Worm (Caenorhabditis elegans) whole organism, L1 larva: ENCODE measurements around the gene cdc-48.1.

Experiments used
- C34B4.2 ChIP-seq: sonication (generic microtip); optimal IDR thresholded peaks from 2 replicates; lab custom pipeline; 2017; ENCODE audit warnings: mild to moderate bottlenecking, missing genetic modification characterization, missing compliant biosample characterization
- F16B12.6 ChIP-seq: fragments of 150-350 bp; optimal IDR thresholded peaks from 2 replicates; lab custom pipeline; 2014; ENCODE audit warnings: missing biosample characterization, missing genetic modification characterization
- Y116A8C.19 ChIP-seq: sonication (generic microtip); optimal IDR thresholded peaks from 2 replicates; lab custom pipeline; 2016; ENCODE audit warnings: missing compliant biosample characterization, missing genetic modification characterization, borderline replicate concordance
- alr-1 ChIP-seq: fragments of 200-800 bp; sonication (Bioruptor generic); optimal IDR thresholded peaks from 2 replicates; lab custom pipeline; 2018; ENCODE audit warnings: borderline replicate concordance, mild to moderate bottlenecking, missing genetic modification characterization, missing compliant biosample characterization
- aly-2 ChIP-seq: fragments of 150-350 bp; optimal IDR thresholded peaks from 2 replicates; lab custom pipeline; 2014; ENCODE audit warnings: missing biosample characterization, missing genetic modification characterization
- ama-1 ChIP-seq: fragments of 150-350 bp; optimal IDR thresholded peaks from 2 replicates; lab custom pipeline; 2014
- blmp-1 ChIP-seq: fragments of 150-350 bp; optimal IDR thresholded peaks from 2 replicates; lab custom pipeline; 2014; ENCODE audit warnings: missing biosample characterization, missing genetic modification characterization
- ceh-63 ChIP-seq: fragments of 200-800 bp; sonication (Bioruptor generic); optimal IDR thresholded peaks from 2 replicates; lab custom pipeline; 2018; ENCODE audit warnings: mild to moderate bottlenecking, missing genetic modification characterization, missing compliant biosample characterization
- ceh-8 ChIP-seq: fragments of 200-800 bp; sonication (Bioruptor generic); optimal IDR thresholded peaks from 2 replicates; lab custom pipeline; 2018; ENCODE audit warnings: mild to moderate bottlenecking, missing genetic modification characterization, moderate library complexity, missing compliant biosample characterization
- dpl-1 ChIP-seq, 3 experiments: fragments of 150-350 bp in 2 of 3; sonication (generic microtip) in 1 of 3; optimal IDR thresholded peaks; 2 replicates each; lab custom pipeline; 2014 to 2017; ENCODE audit warnings: missing biosample characterization in 3 of 3, missing genetic modification characterization in 3 of 3, missing genetic modification reagents in 3 of 3
- efl-3 ChIP-seq: fragments of 200-800 bp; sonication (Bioruptor generic); optimal IDR thresholded peaks from 2 replicates; lab custom pipeline; 2018; ENCODE audit warnings: mild to moderate bottlenecking, missing genetic modification characterization, missing compliant biosample characterization
- elt-2 ChIP-seq: sonication (generic microtip); optimal IDR thresholded peaks from 2 replicates; lab custom pipeline; 2016; ENCODE audit warnings: missing genetic modification characterization, mild to moderate bottlenecking, inconsistent platforms, missing compliant biosample characterization, missing genetic modification reagents
- fkh-10 ChIP-seq: sonication (generic microtip); optimal IDR thresholded peaks from 2 replicates; lab custom pipeline; 2017; ENCODE audit warnings: missing biosample characterization, missing genetic modification reagents, missing genetic modification characterization
- fkh-8 ChIP-seq: sonication (generic microtip); optimal IDR thresholded peaks from 2 replicates; lab custom pipeline; 2016; ENCODE audit warnings: mild to moderate bottlenecking, missing genetic modification characterization, missing compliant biosample characterization
- hlh-4 ChIP-seq: sonication (generic microtip); optimal IDR thresholded peaks from 2 replicates; lab custom pipeline; 2016; ENCODE audit warnings: mild to moderate bottlenecking, missing genetic modification characterization, missing compliant biosample characterization
- irx-1 ChIP-seq: sonication (generic microtip); optimal IDR thresholded peaks from 2 replicates; lab custom pipeline; 2016; ENCODE audit warnings: missing genetic modification characterization, missing compliant biosample characterization
- lin-13 ChIP-seq: fragments of 150-350 bp; optimal IDR thresholded peaks from 2 replicates; lab custom pipeline; 2014; ENCODE audit warnings: missing biosample characterization, missing genetic modification reagents, missing genetic modification characterization
- lin-14 ChIP-seq: fragments of 200-800 bp; sonication (Bioruptor generic); optimal IDR thresholded peaks from 2 replicates; lab custom pipeline; 2018; ENCODE audit warnings: mild to moderate bottlenecking, missing genetic modification characterization, moderate library complexity, missing compliant biosample characterization
- lin-15B ChIP-seq: fragments of 150-350 bp; sonication (generic microtip); optimal IDR thresholded peaks from 3 replicates; lab custom pipeline; 2014; ENCODE audit warnings: missing biosample characterization, missing genetic modification characterization
- lsy-2 ChIP-seq, 2 experiments: fragments of 150-350 bp; optimal IDR thresholded peaks; 2 replicates each; lab custom pipeline; 2014; ENCODE audit warnings: missing biosample characterization in 2 of 2, missing genetic modification characterization in 2 of 2
- mab-9 ChIP-seq: fragments of 200-800 bp; sonication (Bioruptor generic); IDR thresholded peaks from 2 replicates; pipeline ENCODE4 v1.3.6; 2022; ENCODE audit warnings: missing genetic modification reagents, missing genetic modification characterization, missing compliant biosample characterization
- mep-1 ChIP-seq: fragments of 150-350 bp; optimal IDR thresholded peaks from 2 replicates; lab custom pipeline; 2014; ENCODE audit warnings: missing biosample characterization, missing genetic modification characterization
- nhr-11 ChIP-seq: fragments of 150-350 bp; optimal IDR thresholded peaks from 2 replicates; lab custom pipeline; 2014; ENCODE audit warnings: missing biosample characterization, missing genetic modification characterization
- nhr-12 ChIP-seq: sonication (generic microtip); optimal IDR thresholded peaks from 2 replicates; lab custom pipeline; 2017; ENCODE audit warnings: missing biosample characterization, missing genetic modification characterization
- nhr-20 ChIP-seq: sonication (generic microtip); optimal IDR thresholded peaks from 2 replicates; lab custom pipeline; 2016; ENCODE audit warnings: mild to moderate bottlenecking, missing genetic modification characterization, missing compliant biosample characterization
- nhr-71 ChIP-seq: sonication (generic microtip); optimal IDR thresholded peaks from 2 replicates; lab custom pipeline; 2016; ENCODE audit warnings: mild to moderate bottlenecking, missing genetic modification characterization, moderate library complexity, missing compliant biosample characterization
- nhr-76 ChIP-seq: sonication (generic microtip); optimal IDR thresholded peaks from 2 replicates; lab custom pipeline; 2017; ENCODE audit warnings: missing biosample characterization, missing genetic modification characterization
- pag-3 ChIP-seq: sonication (generic microtip); optimal IDR thresholded peaks from 2 replicates; lab custom pipeline; 2017; ENCODE audit warnings: missing genetic modification characterization, mild to moderate bottlenecking, missing compliant biosample characterization, antibody characterized with exemption, borderline replicate concordance; ENCODE audit not compliant: insufficient read depth
- sox-4 ChIP-seq: sonication (generic microtip); optimal IDR thresholded peaks from 2 replicates; lab custom pipeline; 2016; ENCODE audit warnings: missing genetic modification characterization, missing compliant biosample characterization
- sptf-1 ChIP-seq: fragments of 150-350 bp; optimal IDR thresholded peaks from 2 replicates; lab custom pipeline; 2014; ENCODE audit warnings: missing biosample characterization, missing genetic modification characterization
- sup-37 ChIP-seq: fragments of 200-800 bp; sonication (Bioruptor generic); optimal IDR thresholded peaks from 2 replicates; lab custom pipeline; 2018; ENCODE audit warnings: mild to moderate bottlenecking, missing genetic modification characterization, missing compliant biosample characterization
- swsn-7 ChIP-seq: sonication (generic microtip); optimal IDR thresholded peaks from 2 replicates; lab custom pipeline; 2016; ENCODE audit warnings: missing genetic modification characterization, missing compliant biosample characterization
- tlp-1 ChIP-seq: fragments of 150-350 bp; optimal IDR thresholded peaks from 2 replicates; lab custom pipeline; 2014; ENCODE audit warnings: missing biosample characterization, missing genetic modification characterization
- unc-30 ChIP-seq: sonication (generic microtip); optimal IDR thresholded peaks from 2 replicates; lab custom pipeline; 2017; ENCODE audit warnings: missing biosample characterization, missing genetic modification characterization
- unc-98 ChIP-seq: fragments of 200-800 bp; sonication (Bioruptor generic); IDR thresholded peaks from 2 replicates; pipeline ENCODE4 v1.3.6; 2022; ENCODE audit warnings: missing genetic modification characterization, missing compliant biosample characterization
- zip-4 ChIP-seq: fragments of 200-800 bp; sonication (Bioruptor generic); optimal IDR thresholded peaks from 2 replicates; lab custom pipeline; 2018; ENCODE audit warnings: mild to moderate bottlenecking, missing genetic modification characterization, moderate library complexity, missing compliant biosample characterization
- ztf-4 ChIP-seq: fragments of 150-350 bp; optimal IDR thresholded peaks from 2 replicates; lab custom pipeline; 2014; ENCODE audit warnings: missing biosample characterization, missing genetic modification characterization

Gene cdc-48.1

DNA sequence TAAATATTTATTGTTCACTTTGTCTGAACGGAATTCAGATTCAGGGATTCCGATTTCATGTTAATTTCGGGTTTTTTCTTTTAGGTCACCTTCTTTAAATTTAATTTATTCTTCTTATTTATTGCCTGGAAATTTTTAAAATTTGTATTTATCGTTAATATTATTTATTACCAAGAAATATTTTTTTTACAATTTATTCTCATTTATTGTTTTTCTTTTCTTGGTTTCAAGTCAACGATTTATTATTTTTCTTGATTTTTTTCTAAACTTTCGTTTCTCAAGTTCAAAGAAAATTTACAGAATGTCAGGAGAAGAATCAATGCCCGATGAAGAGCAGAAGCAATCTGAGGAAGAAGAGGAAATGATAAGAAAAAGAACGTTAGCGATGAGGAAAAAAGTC lies 24.5 kb upstream of the cdc-48.1 start, which contains the start of gene crn-3:
crn-3 (plus strand) TSS at position 301 of the 400 bp plus-strand sequence.
- TF ChIP-seq dpl-1 (GFP tag; optimal IDR thresholded peaks at IDR 0.05; lab: Kevin White, UChicago) = no peak
- TF ChIP-seq nhr-71 (tag; lab: Kevin White, UChicago) = no peak
- no peak for TF ChIP-seq mep-1
- no peak for TF ChIP-seq F16B12.6 (tag; lab: Kevin White, UChicago)
- no peak for TF ChIP-seq aly-2 (tag; lab: Kevin White, UChicago)
- no peak for TF ChIP-seq irx-1 (tag; lab: Kevin White, UChicago)
- no peak for TF ChIP-seq lin-13 (GFP tag; lab: Kevin White, UChicago)
- TF ChIP-seq efl-3 = no peak
- TF ChIP-seq tlp-1 (tag; lab: Kevin White, UChicago) = no peak
- no peak for TF ChIP-seq nhr-11 (tag; lab: Kevin White, UChicago)
- TF ChIP-seq fkh-8 (tag; lab: Kevin White, UChicago) = no peak
- no peak for TF ChIP-seq nhr-12
- TF ChIP-seq unc-98 = no peak
- TF ChIP-seq swsn-7 (tag; lab: Kevin White, UChicago) = no peak
- no peak for TF ChIP-seq Y116A8C.19 (tag; lab: Kevin White, UChicago)
- TF ChIP-seq ceh-8 = no peak
- no peak for TF ChIP-seq alr-1 (tag; lab: Kevin White, UChicago)

- TF ChIP-seq lin-14 (GFP tag; lab: Kevin White, UChicago) (no peak), ceh-63 (GFP tag; lab: Kevin White, UChicago) (no peak), nhr-76 (no peak), elt-2 (tag; lab: Kevin White, UChicago) (no peak), zip-4 (GFP tag; lab: Kevin White, UChicago) (no peak), C34B4.2 (tag; lab: Kevin White, UChicago) (no peak), unc-98 (no peak), sox-4 (no peak), sup-37 (no peak), Y116A8C.19 (tag; lab: Kevin White, UChicago) (no peak), blmp-1 (tag; lab: Kevin White, UChicago) (no peak)
Observed at ce11 chrII:10584036-10584435, 20.8 kb upstream of the cdc-48.1 start, which contains the start of gene algn-9. algn-9 (plus strand) TSS chrII:10584336.

ce11 chrII:10582318-10582717 lies 19.1 kb upstream of the cdc-48.1 start, which contains the start of gene mrps-22:
mrps-22 (plus strand) TSS chrII:10582618.
- no peak for TF ChIP-seq irx-1 (tag; lab: Kevin White, UChicago)
- TF ChIP-seq unc-30 = no peak
- no peak for TF ChIP-seq lsy-2 (tag; optimal IDR thresholded peaks at IDR 0.05; lab: Kevin White, UChicago)
- TF ChIP-seq fkh-10 (GFP tag; lab: Kevin White, UChicago) = no peak
- no peak for TF ChIP-seq nhr-11 (tag; lab: Kevin White, UChicago)
- no peak for TF ChIP-seq ztf-4 (tag; lab: Kevin White, UChicago)
- no peak for TF ChIP-seq Y116A8C.19 (tag; lab: Kevin White, UChicago)
- no peak for TF ChIP-seq lin-14 (GFP tag; lab: Kevin White, UChicago)
- TF ChIP-seq hlh-4 = no peak
- TF ChIP-seq alr-1 (tag; lab: Kevin White, UChicago) = no peak
- no peak for TF ChIP-seq sptf-1 (tag; lab: Kevin White, UChicago)
- no peak for TF ChIP-seq pag-3 (tag; lab: Kevin White, UChicago)
- no peak for TF ChIP-seq ama-1 (lab: Kevin White, UChicago)
- TF ChIP-seq nhr-20 (tag; lab: Kevin White, UChicago) = no peak
- no peak for TF ChIP-seq lin-15B (tag; lab: Kevin White, UChicago)
- no peak for TF ChIP-seq swsn-7 (tag; lab: Kevin White, UChicago)
- TF ChIP-seq blmp-1 (tag; lab: Kevin White, UChicago) = no peak
- no peak for TF ChIP-seq mab-9 (GFP tag; lab: Robert Waterston, UW)
- TF ChIP-seq, all 84 proteins: peak for 0
